Fruit fly (Drosophila melanogaster) whole organism: ENCODE measurements around the gene CG31388.

Source experiments
- CG8478 ChIP-seq: fragments of >200 bp; optimal IDR thresholded peaks from 2 replicates; lab custom pipeline; 2018; ENCODE audit warnings: inconsistent platforms
- EcR ChIP-seq, 2 experiments: fragments of >200 bp; optimal IDR thresholded peaks; 2 replicates each; lab custom pipeline; 2017; ENCODE audit warnings: missing biosample characterization in 2 of 2, missing genetic modification characterization in 2 of 2, missing genetic modification reagents in 2 of 2
- pan ChIP-seq: fragments of >200 bp; optimal IDR thresholded peaks from 2 replicates; lab custom pipeline; 2017
- psq ChIP-seq: fragments of >200 bp; optimal IDR thresholded peaks from 2 replicates; lab custom pipeline; 2017

dm6 chr3R:11221437-11222230, 16.0 kb upstream of the CG31388 start, which contains the start of the genes CG6693 and RpL3:
- TF ChIP-seq CG8478 (no peak), pan (lab: Kevin White, UChicago) (no peak), psq (lab: Kevin White, UChicago) (no peak), EcR (GFP tag; optimal IDR thresholded peaks at IDR 0.05; lab: Kevin White, UChicago) (no peak)
